Fruit fly (Drosophila melanogaster): ENCODE measurements around the gene CG6324.

CG6324 gene

dm6 chrX:15448809-15449208 lies 27.1 kb upstream of the CG6324 start (continued):
- no peak for TF ChIP-seq Doc3 (GFP tag; IDR thresholded peaks at IDR 0.05; ENCODE audit: partially characterized antibody)
- no peak for TF ChIP-seq CG12236 (GFP tag; optimal IDR thresholded peaks at IDR 0.05)
- TF ChIP-seq bab2 (GFP tag; optimal IDR thresholded peaks at IDR 0.05): no peak
- TF ChIP-seq vfl (GFP tag; optimal IDR thresholded peaks at IDR 0.05): no peak
- no peak for TF ChIP-seq CG10267 (tag; optimal IDR thresholded peaks at IDR 0.05)
- no peak for TF ChIP-seq H2.0 (GFP tag; IDR thresholded peaks at IDR 0.05)
- no peak for TF ChIP-seq Awh (GFP tag; IDR thresholded peaks at IDR 0.05)
- TF ChIP-seq grau (tag; optimal IDR thresholded peaks at IDR 0.05): peak; percentile 54
- TF ChIP-seq Xrp1 (GFP tag; IDR thresholded peaks at IDR 0.05): no peak
- TF ChIP-seq mirr (GFP tag; optimal IDR thresholded peaks at IDR 0.05): no peak
- peak; percentile 53 for TF ChIP-seq slbo (GFP tag; IDR thresholded peaks at IDR 0.05)
- no peak for TF ChIP-seq CG17802 (tag; optimal IDR thresholded peaks at IDR 0.05)
- 0 out of 2 replicates have a peak, but pooled peaks have one; percentile 17 for TF ChIP-seq Drgx (GFP tag; IDR thresholded peaks at IDR 0.05)
- no peak for TF ChIP-seq HLHmδ (GFP tag; optimal IDR thresholded peaks at IDR 0.05)
- TF ChIP-seq org-1 (GFP tag; optimal IDR thresholded peaks at IDR 0.05): no peak
- no peak for TF ChIP-seq Dbx (GFP tag; IDR thresholded peaks at IDR 0.05)

- TF ChIP-seq D19B (GFP tag; optimal IDR thresholded peaks at IDR 0.05) (no peak), Max (GFP tag; optimal IDR thresholded peaks at IDR 0.05) (no peak), E2f2 (GFP tag; IDR thresholded peaks at IDR 0.05) (no peak; the same call in 1 of the 2 replicates), CG17568 (GFP tag; optimal IDR thresholded peaks at IDR 0.05) (no peak), Poxn (GFP tag; IDR thresholded peaks at IDR 0.05) (no peak), CG14667 (GFP tag; IDR thresholded peaks at IDR 0.05) (no peak), Taf1 (GFP tag; IDR thresholded peaks at IDR 0.05) (no peak), da (GFP tag; optimal IDR thresholded peaks at IDR 0.05) (no peak), CG17802 (tag; optimal IDR thresholded peaks at IDR 0.05) (no peak), Spps (tag; optimal IDR thresholded peaks at IDR 0.05) (no peak), CG11695 (GFP tag; IDR thresholded peaks at IDR 0.05) (no peak), CG30020 (tag; optimal IDR thresholded peaks at IDR 0.05) (peak; percentile 38), toy (GFP tag; IDR thresholded peaks at IDR 0.05) (no peak), CG10267 (tag; optimal IDR thresholded peaks at IDR 0.05) (peak; percentile 39), sim (GFP tag; IDR thresholded peaks at IDR 0.05) (no peak), CG4404 (GFP tag; IDR thresholded peaks at IDR 0.05) (no peak), CG8388 (GFP tag; optimal IDR thresholded peaks at IDR 0.05) (no peak), dan (GFP tag; IDR thresholded peaks at IDR 0.05) (no peak), CG7745 (tag; optimal IDR thresholded peaks at IDR 0.05) (no peak), CG1529 (GFP tag; optimal IDR thresholded peaks at IDR 0.05) (no peak), Gug (GFP tag; IDR thresholded peaks at IDR 0.05) (no peak), Mes4 (GFP tag; optimal IDR thresholded peaks at IDR 0.05) (no peak), CG6654 (GFP tag; optimal IDR thresholded peaks at IDR 0.05) (no peak), trem (tag; optimal IDR thresholded peaks at IDR 0.05) (peak; percentile 21), CG2889 (GFP tag; IDR thresholded peaks at IDR 0.05) (no peak), ttk (GFP tag; IDR thresholded peaks at IDR 0.05) (no peak), Fer1 (GFP tag; optimal IDR thresholded peaks at IDR 0.05) (no peak), CG5180 (GFP tag; optimal IDR thresholded peaks at IDR 0.05) (no peak), CG17829 (tag; optimal IDR thresholded peaks at IDR 0.05) (peak; percentile 14), CG18262 (tag; optimal IDR thresholded peaks at IDR 0.05) (peak; percentile 19), ase (GFP tag; IDR thresholded peaks at IDR 0.05) (no peak), CG10979 (tag; optimal IDR thresholded peaks at IDR 0.05) (no peak), CG14050 (GFP tag; IDR thresholded peaks at IDR 0.05) (no peak), CG12769 (tag; optimal IDR thresholded peaks at IDR 0.05) (peak; percentile 15), pfk (GFP tag; optimal IDR thresholded peaks at IDR 0.05) (no peak), CG31224 (GFP tag; IDR thresholded peaks at IDR 0.05) (no peak)
These were observed 26.2 kb upstream of the CG6324 start, which contains the start of the genes Scamp and Ahcy for dm6 chrX:15449490-15450326. Gene Scamp (minus strand): TSS chrX:15449883. Gene Ahcy (plus strand): TSS chrX:15450261.
